Fruit fly (Drosophila melanogaster) whole organism, prepupa: Measurements from ENCODE around the gene BG642312.

Experiments used
- CG6163 ChIP-seq: fragments of 200-800 bp; sonication (Bioruptor generic); IDR thresholded peaks from 3 replicates; pipeline ENCODE4 v1.3.6; 2022; ENCODE audit warnings: missing biosample characterization, missing genetic modification characterization
- Hr39 ChIP-seq: fragments of 200-800 bp; sonication (Bioruptor generic); optimal IDR thresholded peaks from 2 replicates; lab custom pipeline; 2016; ENCODE audit warnings: missing biosample characterization, missing genetic modification characterization
- Smox ChIP-seq: fragments of 200-800 bp; sonication (Bioruptor generic); optimal IDR thresholded peaks from 3 replicates; lab custom pipeline; 2016; ENCODE audit warnings: missing biosample characterization, missing genetic modification characterization
- topi ChIP-seq: fragments of 200-800 bp; sonication (Bioruptor generic); optimal IDR thresholded peaks from 3 replicates; lab custom pipeline; 2016; ENCODE audit warnings: missing biosample characterization, missing genetic modification characterization

DNA sequence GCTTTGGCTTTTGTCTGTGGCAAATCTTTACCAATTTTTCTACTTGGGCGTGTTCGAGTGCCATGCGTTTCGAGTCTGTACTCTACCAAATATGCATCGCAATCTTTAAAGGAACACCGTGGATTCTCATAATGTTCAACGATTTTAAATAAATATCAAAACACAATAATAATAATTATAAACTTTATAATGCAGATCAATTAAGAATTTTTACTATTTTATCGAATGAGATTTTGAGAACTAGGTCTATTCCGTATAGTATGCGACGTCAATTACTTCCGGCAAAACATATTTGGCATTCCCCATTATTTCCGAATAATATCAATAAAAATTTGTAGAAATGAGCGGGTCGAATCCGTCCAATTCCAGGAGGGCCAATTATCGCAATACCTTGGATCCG lies 42.3 kb upstream of the BG642312 start, which contains the start of gene CG43168:
- no peak for TF ChIP-seq Smox (GFP tag; lab: Kevin White, UChicago)
- TF ChIP-seq CG6163 (GFP tag; lab: Robert Waterston, UW) = no peak
- TF ChIP-seq topi (GFP tag; lab: Kevin White, UChicago) = no peak
- TF ChIP-seq Hr39 = no peak
